Fruit fly (Drosophila melanogaster) whole organism, embryonic: ENCODE data around the gene CG16789.
A peak's percentile ranks its signal among the peaks of the same experiment; 100 is the strongest.

Source experiments
- Ada2b ChIP-seq: fragments of 200-800 bp; sonication (Bioruptor generic); IDR thresholded peaks from 2 replicates; pipeline ENCODE4 v1.3.6; 2022; ENCODE audit warnings: missing biosample characterization, missing genetic modification characterization
- CG11560 ChIP-seq: fragments of 200-800 bp; sonication (Bioruptor generic); IDR thresholded peaks from 3 replicates; pipeline ENCODE4 v1.3.6; 2022; ENCODE audit warnings: missing biosample characterization, missing genetic modification characterization
- CG12104 ChIP-seq: fragments of 200-800 bp; sonication (Bioruptor generic); optimal IDR thresholded peaks from 3 replicates; lab custom pipeline; 2016; ENCODE audit warnings: missing biosample characterization, missing genetic modification characterization
- CG12744 ChIP-seq: fragments of 200-800 bp; sonication (Bioruptor generic); optimal IDR thresholded peaks from 2 replicates; lab custom pipeline; 2016; ENCODE audit warnings: missing biosample characterization, missing genetic modification characterization
- CG13123 ChIP-seq: fragments of 200-800 bp; sonication (Bioruptor generic); optimal IDR thresholded peaks from 2 replicates; lab custom pipeline; 2016; ENCODE audit warnings: missing biosample characterization, missing genetic modification characterization
- CG14860 ChIP-seq: fragments of 200-800 bp; sonication (Bioruptor generic); IDR thresholded peaks from 3 replicates; pipeline ENCODE4 v1.3.6; 2022; ENCODE audit warnings: missing biosample characterization, missing genetic modification characterization; ENCODE audit not compliant: partially characterized antibody
- CG15696 ChIP-seq: fragments of 200-800 bp; sonication (Bioruptor generic); optimal IDR thresholded peaks from 2 replicates; lab custom pipeline; 2019; ENCODE audit warnings: missing biosample characterization, mild to moderate bottlenecking, missing genetic modification characterization, moderate library complexity
- CG1832 ChIP-seq: fragments of 200-800 bp; sonication (Bioruptor generic); optimal IDR thresholded peaks from 2 replicates; lab custom pipeline; 2017; ENCODE audit warnings: missing biosample characterization, mild to moderate bottlenecking, missing genetic modification characterization, inconsistent platforms
- CG18619 ChIP-seq: fragments of 200-800 bp; sonication (Bioruptor generic); optimal IDR thresholded peaks from 3 replicates; lab custom pipeline; 2017; ENCODE audit warnings: missing biosample characterization, mild to moderate bottlenecking, missing genetic modification characterization
- CG2129 ChIP-seq: fragments of 200-800 bp; sonication (Bioruptor generic); IDR thresholded peaks from 2 replicates; pipeline ENCODE4 v1.3.6; 2022; ENCODE audit warnings: missing biosample characterization, missing genetic modification characterization; ENCODE audit not compliant: partially characterized antibody
- CG33213 ChIP-seq: fragments of 200-800 bp; sonication (Bioruptor generic); optimal IDR thresholded peaks from 3 replicates; lab custom pipeline; 2016; ENCODE audit warnings: missing biosample characterization, missing genetic modification characterization
- CG33557 ChIP-seq: fragments of 200-800 bp; sonication (Bioruptor generic); optimal IDR thresholded peaks from 2 replicates; lab custom pipeline; 2019; ENCODE audit warnings: missing biosample characterization, mild to moderate bottlenecking, missing genetic modification characterization, moderate library complexity
- CG6272 ChIP-seq: fragments of 200-800 bp; sonication (Bioruptor generic); IDR thresholded peaks from 2 replicates; pipeline ENCODE4 v1.3.6; 2022; ENCODE audit warnings: missing biosample characterization, missing genetic modification characterization
- CG9797 ChIP-seq: fragments of 200-800 bp; sonication (Bioruptor generic); optimal IDR thresholded peaks from 3 replicates; lab custom pipeline; 2018; ENCODE audit warnings: missing biosample characterization, mild to moderate bottlenecking, missing genetic modification characterization
- D ChIP-seq, 2 experiments: fragments of 200-800 bp in 1 of 2; fragments of >200 bp in 1 of 2; sonication (Bioruptor generic) in 1 of 2; optimal IDR thresholded peaks; 2 replicates in 1 of 2; 3 replicates in 1 of 2; lab custom pipeline; 2017; ENCODE audit warnings: mild to moderate bottlenecking in 1 of 2, missing biosample characterization in 1 of 2, missing genetic modification characterization in 1 of 2, missing genetic modification reagents in 1 of 2
- D19B ChIP-seq: fragments of 200-800 bp; sonication (Bioruptor generic); optimal IDR thresholded peaks from 2 replicates; lab custom pipeline; 2017; ENCODE audit warnings: missing biosample characterization, mild to moderate bottlenecking, missing genetic modification characterization
- Doc2 ChIP-seq: fragments of 200-800 bp; sonication (Bioruptor generic); IDR thresholded peaks from 2 replicates; pipeline ENCODE4 v1.3.6; 2022; ENCODE audit warnings: missing biosample characterization, missing genetic modification characterization
- HLHmδ ChIP-seq: fragments of 200-800 bp; sonication (Bioruptor generic); optimal IDR thresholded peaks from 2 replicates; lab custom pipeline; 2018; ENCODE audit warnings: missing biosample characterization, mild to moderate bottlenecking, missing genetic modification characterization, moderate library complexity
- Hand ChIP-seq: fragments of 200-800 bp; sonication (Bioruptor generic); optimal IDR thresholded peaks from 2 replicates; lab custom pipeline; 2017; ENCODE audit warnings: mild to moderate bottlenecking, missing biosample characterization, missing genetic modification reagents, missing genetic modification characterization
- Hr78 ChIP-seq, 2 experiments: fragments of 200-800 bp in 1 of 2; fragments of >200 bp in 1 of 2; sonication (Bioruptor generic) in 1 of 2; optimal IDR thresholded peaks; 2 replicates each; lab custom pipeline; 2017 to 2019; ENCODE audit warnings: missing biosample characterization in 2 of 2, missing genetic modification characterization in 2 of 2, mild to moderate bottlenecking in 1 of 2, moderate library complexity in 1 of 2
- Mad ChIP-seq: fragments of 200-800 bp; sonication (Bioruptor generic); optimal IDR thresholded peaks from 2 replicates; lab custom pipeline; 2016; ENCODE audit warnings: missing biosample characterization, missing genetic modification characterization
- Mes4 ChIP-seq: fragments of 200-800 bp; sonication (Bioruptor generic); optimal IDR thresholded peaks from 2 replicates; lab custom pipeline; 2016; ENCODE audit warnings: missing biosample characterization, missing genetic modification characterization
- Mrtf ChIP-seq: fragments of 200-800 bp; sonication (Bioruptor generic); IDR thresholded peaks from 3 replicates; pipeline ENCODE4 v1.3.6; 2022; ENCODE audit warnings: missing biosample characterization, missing genetic modification characterization
- PHDP ChIP-seq: fragments of 200-800 bp; sonication (Bioruptor generic); optimal IDR thresholded peaks from 3 replicates; lab custom pipeline; 2018; ENCODE audit warnings: missing biosample characterization, mild to moderate bottlenecking, missing genetic modification characterization, moderate library complexity
- Ravus ChIP-seq: fragments of 200-800 bp; sonication (Bioruptor generic); IDR thresholded peaks from 2 replicates; pipeline ENCODE4 v1.3.6; 2022; ENCODE audit warnings: missing biosample characterization, missing genetic modification characterization
- ab ChIP-seq: fragments of 200-800 bp; sonication (Bioruptor generic); optimal IDR thresholded peaks from 2 replicates; lab custom pipeline; 2016; ENCODE audit warnings: missing biosample characterization, missing genetic modification characterization
- abd-A ChIP-seq: fragments of 200-800 bp; sonication (Bioruptor generic); optimal IDR thresholded peaks from 3 replicates; lab custom pipeline; 2019; ENCODE audit warnings: missing biosample characterization, mild to moderate bottlenecking, missing genetic modification characterization, moderate library complexity
- ara ChIP-seq: fragments of 200-800 bp; sonication (Bioruptor generic); IDR thresholded peaks from 2 replicates; pipeline ENCODE4 v1.3.6; 2022; ENCODE audit warnings: missing biosample characterization, missing genetic modification characterization
- bigmax ChIP-seq: fragments of 200-800 bp; sonication (Bioruptor generic); optimal IDR thresholded peaks from 2 replicates; lab custom pipeline; 2018; ENCODE audit warnings: missing biosample characterization, mild to moderate bottlenecking, missing genetic modification characterization
- cato ChIP-seq: fragments of 200-800 bp; sonication (Bioruptor generic); optimal IDR thresholded peaks from 2 replicates; lab custom pipeline; 2016; ENCODE audit warnings: missing biosample characterization, missing genetic modification characterization, borderline replicate concordance
- dmrt11E ChIP-seq: fragments of 200-800 bp; sonication (Bioruptor generic); optimal IDR thresholded peaks from 3 replicates; lab custom pipeline; 2018; ENCODE audit warnings: missing biosample characterization, mild to moderate bottlenecking, missing genetic modification characterization, moderate library complexity
- ems ChIP-seq: fragments of 200-800 bp; sonication (Bioruptor generic); optimal IDR thresholded peaks from 3 replicates; lab custom pipeline; 2016; ENCODE audit warnings: missing biosample characterization, missing genetic modification characterization
- ftz-f1 ChIP-seq: fragments of 200-800 bp; sonication (Bioruptor generic); optimal IDR thresholded peaks from 2 replicates; lab custom pipeline; 2016; ENCODE audit warnings: missing biosample characterization, missing genetic modification characterization
- gsb ChIP-seq: fragments of 200-800 bp; sonication (Bioruptor generic); IDR thresholded peaks from 2 replicates; pipeline ENCODE4 v1.3.6; 2022; ENCODE audit warnings: missing biosample characterization, missing genetic modification characterization
- hbn ChIP-seq: fragments of 200-800 bp; sonication (Bioruptor generic); IDR thresholded peaks from 2 replicates; pipeline ENCODE4 v1.3.6; 2022; ENCODE audit warnings: missing biosample characterization, missing genetic modification characterization; ENCODE audit not compliant: partially characterized antibody
- ind ChIP-seq: fragments of 200-800 bp; sonication (Bioruptor generic); optimal IDR thresholded peaks from 3 replicates; lab custom pipeline; 2016; ENCODE audit warnings: missing biosample characterization, missing genetic modification characterization
- jigr1 ChIP-seq: fragments of 200-800 bp; sonication (Bioruptor generic); IDR thresholded peaks from 3 replicates; pipeline ENCODE4 v1.3.6; 2022; ENCODE audit warnings: missing biosample characterization, missing genetic modification characterization
- jumu ChIP-seq: fragments of 200-800 bp; sonication (Bioruptor generic); optimal IDR thresholded peaks from 3 replicates; lab custom pipeline; 2016; ENCODE audit warnings: missing biosample characterization, missing genetic modification characterization
- ken ChIP-seq: fragments of 200-800 bp; sonication (Bioruptor generic); IDR thresholded peaks from 3 replicates; pipeline ENCODE4 v1.3.6; 2022; ENCODE audit warnings: missing biosample characterization, missing genetic modification characterization
- odd ChIP-seq: fragments of 200-800 bp; sonication (Bioruptor generic); optimal IDR thresholded peaks from 2 replicates; lab custom pipeline; 2017; ENCODE audit warnings: missing biosample characterization, mild to moderate bottlenecking, missing genetic modification characterization
- repo ChIP-seq: fragments of 200-800 bp; sonication (Bioruptor generic); optimal IDR thresholded peaks from 2 replicates; lab custom pipeline; 2016; ENCODE audit warnings: missing biosample characterization, missing genetic modification characterization
- schlank ChIP-seq: fragments of 200-800 bp; sonication (Bioruptor generic); optimal IDR thresholded peaks from 2 replicates; lab custom pipeline; 2018; ENCODE audit warnings: missing biosample characterization, mild to moderate bottlenecking, missing genetic modification characterization
- sim ChIP-seq: fragments of 200-800 bp; sonication (Bioruptor generic); IDR thresholded peaks from 2 replicates; pipeline ENCODE4 v1.3.6; 2022; ENCODE audit warnings: missing biosample characterization, missing genetic modification characterization
- sima ChIP-seq: fragments of 200-800 bp; sonication (Bioruptor generic); optimal IDR thresholded peaks from 2 replicates; lab custom pipeline; 2016; ENCODE audit warnings: missing biosample characterization, missing genetic modification characterization
- tna ChIP-seq: fragments of 200-800 bp; sonication (Bioruptor generic); IDR thresholded peaks from 2 replicates; pipeline ENCODE4 v1.3.6; 2022; ENCODE audit warnings: missing biosample characterization, missing genetic modification characterization; ENCODE audit not compliant: partially characterized antibody
- toy ChIP-seq: fragments of 200-800 bp; sonication (Bioruptor generic); IDR thresholded peaks from 2 replicates; pipeline ENCODE4 v1.3.6; 2022; ENCODE audit warnings: missing biosample characterization, missing genetic modification characterization
- tup ChIP-seq: fragments of 200-800 bp; sonication (Bioruptor generic); optimal IDR thresholded peaks from 2 replicates; lab custom pipeline; 2016; ENCODE audit warnings: missing biosample characterization, mild to moderate bottlenecking, missing genetic modification characterization, moderate library complexity
- wdn ChIP-seq: fragments of 200-800 bp; sonication (Bioruptor generic); IDR thresholded peaks from 2 replicates; pipeline ENCODE4 v1.3.6; 2022; ENCODE audit warnings: missing biosample characterization, missing genetic modification characterization
- zf30C ChIP-seq: fragments of 200-800 bp; sonication (Bioruptor generic); optimal IDR thresholded peaks from 3 replicates; lab custom pipeline; 2018; ENCODE audit warnings: missing biosample characterization, mild to moderate bottlenecking, missing genetic modification characterization

Gene CG16789

DNA sequence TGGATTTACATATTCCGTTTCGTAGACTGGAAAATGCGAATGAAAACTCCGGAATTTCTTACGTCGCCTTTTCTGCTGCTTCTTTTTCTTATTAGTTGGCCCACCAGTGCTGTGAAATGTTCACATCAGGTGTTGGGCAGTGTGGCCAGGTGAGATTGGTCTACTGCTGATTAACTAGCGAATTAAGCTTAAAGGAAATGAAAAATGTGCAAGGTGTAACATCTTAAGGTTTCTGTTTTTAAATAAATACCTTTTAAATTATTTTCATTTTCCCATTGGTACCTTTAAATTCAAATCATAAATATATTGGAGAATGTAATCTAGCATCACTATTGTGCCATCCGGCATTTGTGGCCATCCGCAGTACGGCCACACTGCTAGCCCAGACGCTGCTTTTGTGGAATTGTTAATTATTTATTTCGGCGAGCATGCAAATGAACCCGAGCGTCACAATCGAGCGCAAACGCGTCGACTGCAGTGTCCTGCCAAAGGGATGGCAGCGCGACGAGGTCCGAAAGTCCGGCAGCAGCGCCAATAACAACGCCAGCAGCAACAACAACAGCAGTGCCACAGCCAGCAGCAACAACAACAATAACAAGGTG is 6.5 kb upstream of the CG16789 start, which contains the start of the genes AP-1mu and MBD-like (continued):
- TF ChIP-seq CG2129 (GFP tag; lab: Robert Waterston, UW) (no peak), Ada2b (GFP tag; lab: Robert Waterston, UW) (0 out of 2 replicates have a peak, but pooled peaks have one; percentile 18), wdn (GFP tag; lab: Robert Waterston, UW) (no peak), CG33213 (GFP tag; lab: Kevin White, UChicago) (peak; percentile 53), odd (GFP tag; lab: Kevin White, UChicago) (no peak), Mrtf (GFP tag; lab: Robert Waterston, UW) (peak; percentile 14; the same call in 1 of the 3 replicates), bigmax (GFP tag; lab: Kevin White, UChicago) (no peak), ken (GFP tag; lab: Robert Waterston, UW) (peak; percentile 65; the same call in 2 of the 3 replicates), CG6272 (GFP tag; lab: Robert Waterston, UW) (peak; percentile 61; the same call in 1 of the 2 replicates), tup (GFP tag; lab: Kevin White, UChicago) (peak; percentile 58), HLHmδ (no peak), jigr1 (no peak), dmrt11E (tag; lab: Kevin White, UChicago) (peak; percentile 55), CG33557 (GFP tag; lab: Kevin White, UChicago) (peak; percentile 53), jumu (GFP tag; lab: Kevin White, UChicago) (peak; percentile 69), Hand (GFP tag; lab: Kevin White, UChicago) (no peak), CG13123 (GFP tag; lab: Kevin White, UChicago) (peak; percentile 64), Mes4 (GFP tag; lab: Kevin White, UChicago) (peak; percentile 31), CG9797 (peak; percentile 94), CG1832 (GFP tag; lab: Kevin White, UChicago) (no peak), cato (GFP tag; lab: Kevin White, UChicago) (peak; percentile 27), ara (GFP tag; lab: Robert Waterston, UW) (no peak), toy (GFP tag; lab: Robert Waterston, UW) (0 out of 2 replicates have a peak, but pooled peaks have one; percentile 52), CG12744 (no peak), ftz-f1 (GFP tag; lab: Kevin White, UChicago) (no peak), gsb (GFP tag; lab: Robert Waterston, UW) (no peak), abd-A (tag; lab: Kevin White, UChicago) (no peak), Mad (peak; percentile 72), zf30C (GFP tag; lab: Kevin White, UChicago) (no peak), CG15696 (tag; lab: Kevin White, UChicago) (peak; percentile 57), tna (GFP tag; lab: Robert Waterston, UW) (no peak), CG12104 (GFP tag; lab: Kevin White, UChicago) (peak; percentile 71), sim (GFP tag; lab: Robert Waterston, UW) (no peak), schlank (tag; lab: Kevin White, UChicago) (no peak), hbn (GFP tag; lab: Robert Waterston, UW) (peak; percentile 49), repo (GFP tag; lab: Kevin White, UChicago) (no peak), D19B (GFP tag; lab: Kevin White, UChicago) (no peak), CG14860 (GFP tag; lab: Robert Waterston, UW) (no peak), Hr78 (GFP tag; optimal IDR thresholded peaks at IDR 0.05; lab: Kevin White, UChicago) (no peak), ab (GFP tag; lab: Kevin White, UChicago) (no peak), sima (no peak), ind (GFP tag; lab: Kevin White, UChicago) (peak; percentile 70), D (optimal IDR thresholded peaks at IDR 0.05; lab: Kevin White, UChicago) (no peak), D (GFP tag; optimal IDR thresholded peaks at IDR 0.05; lab: Kevin White, UChicago) (no peak), Ravus (GFP tag; lab: Robert Waterston, UW) (no peak), PHDP (tag; lab: Kevin White, UChicago) (peak; percentile 55), CG11560 (tag; lab: Robert Waterston, UW) (no peak), ems (GFP tag; lab: Kevin White, UChicago) (peak; percentile 69), Doc2 (GFP tag; lab: Robert Waterston, UW) (no peak), CG18619 (GFP tag; lab: Kevin White, UChicago) (peak; percentile 66)
